Worm (Caenorhabditis elegans) whole organism, L2 larva: ENCODE data around the gene tyr-1.

Source experiments
- F13H6.1 ChIP-seq: sonication (generic microtip); optimal IDR thresholded peaks from 2 replicates; lab custom pipeline; 2016; ENCODE audit warnings: missing genetic modification characterization, missing compliant biosample characterization
- ZK546.5 ChIP-seq: sonication (generic microtip); optimal IDR thresholded peaks from 2 replicates; lab custom pipeline; 2017; ENCODE audit warnings: missing biosample characterization, missing genetic modification characterization
- alr-1 ChIP-seq: fragments of 150-350 bp; optimal IDR thresholded peaks from 2 replicates; lab custom pipeline; 2014; ENCODE audit warnings: missing biosample characterization, missing genetic modification characterization
- aly-2 ChIP-seq: fragments of 150-350 bp; optimal IDR thresholded peaks from 2 replicates; lab custom pipeline; 2014; ENCODE audit warnings: missing biosample characterization, missing genetic modification characterization
- ama-1 ChIP-seq: fragments of 150-350 bp; optimal IDR thresholded peaks from 2 replicates; lab custom pipeline; 2018; ENCODE audit warnings: inconsistent platforms
- blmp-1 ChIP-seq: sonication (generic microtip); optimal IDR thresholded peaks from 2 replicates; lab custom pipeline; 2017; ENCODE audit warnings: missing genetic modification characterization, mild to moderate bottlenecking, missing compliant biosample characterization, antibody characterized with exemption, moderate library complexity; ENCODE audit not compliant: insufficient read depth
- ceh-16 ChIP-seq: fragments of 150-350 bp; optimal IDR thresholded peaks from 2 replicates; lab custom pipeline; 2014; ENCODE audit warnings: missing biosample characterization, missing genetic modification characterization
- crh-2 ChIP-seq: sonication (generic microtip); optimal IDR thresholded peaks from 2 replicates; lab custom pipeline; 2017; ENCODE audit warnings: missing biosample characterization, missing genetic modification characterization
- egl-27 ChIP-seq: sonication (generic microtip); optimal IDR thresholded peaks from 3 replicates; lab custom pipeline; 2017; ENCODE audit warnings: missing biosample characterization, missing genetic modification reagents, missing genetic modification characterization
- elt-1 ChIP-seq: fragments of 150-350 bp; optimal IDR thresholded peaks from 2 replicates; lab custom pipeline; 2014; ENCODE audit warnings: missing biosample characterization, missing genetic modification characterization
- elt-3 ChIP-seq: sonication (generic microtip); optimal IDR thresholded peaks from 2 replicates; lab custom pipeline; 2017; ENCODE audit warnings: missing biosample characterization, missing genetic modification characterization
- fos-1 ChIP-seq: fragments of 150-350 bp; optimal IDR thresholded peaks from 2 replicates; lab custom pipeline; 2014; ENCODE audit warnings: missing biosample characterization, missing genetic modification characterization
- gmeb-1 ChIP-seq: fragments of 150-350 bp; optimal IDR thresholded peaks from 2 replicates; lab custom pipeline; 2014; ENCODE audit warnings: missing biosample characterization, missing genetic modification characterization
- lin-13 ChIP-seq: fragments of 150-350 bp; optimal IDR thresholded peaks from 2 replicates; lab custom pipeline; 2014; ENCODE audit warnings: missing biosample characterization, missing genetic modification reagents, missing genetic modification characterization
- lin-39 ChIP-seq: fragments of 150-350 bp; optimal IDR thresholded peaks from 2 replicates; lab custom pipeline; 2014; ENCODE audit warnings: missing biosample characterization, missing genetic modification reagents, missing genetic modification characterization
- lsy-2 ChIP-seq, 2 experiments: fragments of 150-350 bp in 1 of 2; sonication (generic microtip) in 1 of 2; optimal IDR thresholded peaks; 2 replicates each; lab custom pipeline; 2014 to 2017; ENCODE audit warnings: missing biosample characterization in 2 of 2, missing genetic modification characterization in 2 of 2
- nhr-10 ChIP-seq: sonication (generic microtip); optimal IDR thresholded peaks from 2 replicates; lab custom pipeline; 2017; ENCODE audit warnings: missing biosample characterization, missing genetic modification characterization
- nhr-11 ChIP-seq: fragments of 150-350 bp; optimal IDR thresholded peaks from 2 replicates; lab custom pipeline; 2014; ENCODE audit warnings: missing biosample characterization, missing genetic modification characterization
- nhr-12 ChIP-seq: fragments of 150-350 bp; optimal IDR thresholded peaks from 2 replicates; lab custom pipeline; 2014; ENCODE audit warnings: missing biosample characterization, missing genetic modification characterization
- nhr-21 ChIP-seq: fragments of 150-350 bp; optimal IDR thresholded peaks from 2 replicates; lab custom pipeline; 2014; ENCODE audit warnings: missing biosample characterization, missing genetic modification characterization
- nhr-237 ChIP-seq: fragments of 150-350 bp; optimal IDR thresholded peaks from 2 replicates; lab custom pipeline; 2014; ENCODE audit warnings: missing biosample characterization, missing genetic modification characterization
- nhr-25 ChIP-seq: fragments of 150-350 bp; sonication (generic microtip); optimal IDR thresholded peaks from 3 replicates; lab custom pipeline; 2014; ENCODE audit warnings: missing biosample characterization, missing genetic modification characterization
- nhr-77 ChIP-seq: fragments of 150-350 bp; optimal IDR thresholded peaks from 2 replicates; lab custom pipeline; 2014; ENCODE audit warnings: missing biosample characterization, missing genetic modification characterization
- sma-3 ChIP-seq: sonication (generic microtip); optimal IDR thresholded peaks from 2 replicates; lab custom pipeline; 2016; ENCODE audit warnings: missing genetic modification reagents, missing genetic modification characterization, missing compliant biosample characterization
- sma-9 ChIP-seq, 2 experiments: fragments of 150-350 bp in 1 of 2; sonication (generic microtip) in 1 of 2; optimal IDR thresholded peaks; 2 replicates each; lab custom pipeline; 2014 to 2016; ENCODE audit warnings: missing genetic modification characterization in 2 of 2, mild to moderate bottlenecking in 1 of 2, missing biosample characterization in 1 of 2, missing compliant biosample characterization in 1 of 2, missing genetic modification reagents in 1 of 2, moderate library complexity in 1 of 2
- unc-39 ChIP-seq: fragments of 150-350 bp; optimal IDR thresholded peaks from 2 replicates; lab custom pipeline; 2014; ENCODE audit warnings: missing biosample characterization, missing genetic modification characterization
- unc-55 ChIP-seq: fragments of 150-350 bp; sonication (generic microtip); optimal IDR thresholded peaks from 3 replicates; lab custom pipeline; 2014; ENCODE audit warnings: missing biosample characterization, missing genetic modification reagents, missing genetic modification characterization
- unc-62 ChIP-seq: fragments of 150-350 bp; optimal IDR thresholded peaks from 2 replicates; lab custom pipeline; 2014; ENCODE audit warnings: missing biosample characterization, missing genetic modification reagents, missing genetic modification characterization
- ztf-11 ChIP-seq: sonication (generic microtip); optimal IDR thresholded peaks from 2 replicates; lab custom pipeline; 2017; ENCODE audit warnings: missing biosample characterization, missing genetic modification characterization
- ztf-4 ChIP-seq: fragments of 150-350 bp; optimal IDR thresholded peaks from 2 replicates; lab custom pipeline; 2014; ENCODE audit warnings: missing biosample characterization, missing genetic modification characterization

tyr-1 gene

ce11 chrIII:7896925-7897324 lies 23.3 kb downstream of the tyr-1 start, which contains the start of gene ZK688.10:
ZK688.10 (minus strand) TSS chrIII:7897025.
- TF ChIP-seq alr-1 (tag; lab: Kevin White, UChicago) = no peak
- TF ChIP-seq nhr-77 = no peak
- no peak for TF ChIP-seq elt-3
- TF ChIP-seq egl-27 (tag; lab: Kevin White, UChicago) = no peak
- no peak for TF ChIP-seq nhr-12 (tag; lab: Kevin White, UChicago)
- TF ChIP-seq sma-9 (GFP tag; optimal IDR thresholded peaks at IDR 0.05; lab: Kevin White, UChicago) = no peak
- no peak for TF ChIP-seq sma-9 (tag; optimal IDR thresholded peaks at IDR 0.05; lab: Kevin White, UChicago)
- no peak for TF ChIP-seq crh-2 (tag; lab: Kevin White, UChicago)
- TF ChIP-seq ztf-11 = no peak
- TF ChIP-seq aly-2 = no peak
- no peak for TF ChIP-seq unc-55
- TF ChIP-seq, all 48 proteins: peak for 0

DNA sequence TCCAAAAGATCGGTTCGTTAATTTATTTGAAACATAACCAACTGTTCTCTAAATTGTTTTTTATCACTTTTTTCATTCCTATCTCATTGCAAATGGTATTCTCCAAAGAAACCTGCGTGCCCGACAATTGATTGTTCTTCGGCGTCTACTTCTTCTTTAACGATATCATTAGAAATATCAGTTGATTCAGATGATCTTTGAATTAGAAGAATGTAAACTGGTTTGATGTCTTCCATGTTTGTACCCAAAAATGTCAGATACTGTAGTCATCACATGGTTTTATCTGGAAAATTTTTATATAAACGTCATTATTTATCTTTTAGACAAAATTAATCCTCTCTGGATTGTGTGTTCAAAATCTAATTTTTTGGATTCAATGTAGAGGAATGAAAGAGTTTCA lies 24.2 kb downstream of the tyr-1 start:
- TF ChIP-seq elt-1 (tag; lab: Kevin White, UChicago) = no peak
- TF ChIP-seq nhr-25 (tag; lab: Kevin White, UChicago) = peak; percentile 76
- TF ChIP-seq nhr-21 (tag; lab: Kevin White, UChicago) = peak; percentile 81
- peak; percentile 55 for TF ChIP-seq sma-3
- no peak for TF ChIP-seq unc-62 (GFP tag; lab: Kevin White, UChicago)
- peak; percentile 1 for TF ChIP-seq blmp-1 (tag; lab: Kevin White, UChicago)
- TF ChIP-seq gmeb-1 (tag; lab: Kevin White, UChicago) = peak; percentile 45
- peak in 1 of 2 experiments; percentile 48 for TF ChIP-seq lsy-2 (tag; optimal IDR thresholded peaks at IDR 0.05; lab: Kevin White, UChicago)
- peak; percentile 73 for TF ChIP-seq sma-9 (GFP tag; optimal IDR thresholded peaks at IDR 0.05; lab: Kevin White, UChicago)
- TF ChIP-seq sma-9 (tag; optimal IDR thresholded peaks at IDR 0.05; lab: Kevin White, UChicago) = no peak

DNA sequence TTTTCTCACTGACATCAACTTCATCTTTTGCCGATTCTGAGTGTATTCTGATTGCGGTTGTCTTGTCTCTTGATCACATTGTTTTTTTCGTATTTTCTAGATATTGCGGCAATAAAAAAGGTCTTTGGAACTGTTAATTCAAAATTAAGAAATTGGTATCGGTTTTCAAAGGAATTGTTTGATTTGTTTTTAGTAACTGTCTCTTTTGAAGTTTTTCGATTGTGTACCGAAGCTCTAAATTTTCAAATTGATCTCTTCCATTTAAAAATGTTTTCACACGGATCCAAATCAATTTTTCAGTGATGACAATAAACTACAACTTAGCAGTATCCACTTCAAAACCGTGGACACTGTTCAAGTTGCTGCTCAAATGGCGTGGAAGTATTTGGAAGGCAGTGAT lies 27.2 kb downstream of the tyr-1 start, which contains the start of gene best-24:
Gene best-24 (plus strand): TSS at position 301 of the 400 bp plus-strand sequence.
- TF ChIP-seq F13H6.1 (tag; lab: Kevin White, UChicago) (no peak), fos-1 (tag; lab: Kevin White, UChicago) (no peak), nhr-10 (no peak), crh-2 (tag; lab: Kevin White, UChicago) (no peak), ztf-11 (no peak), ZK546.5 (no peak), elt-1 (tag; lab: Kevin White, UChicago) (no peak), ztf-4 (tag; lab: Kevin White, UChicago) (no peak)

ce11 chrIII:7903427-7903826 lies 29.8 kb downstream of the tyr-1 start:
- no peak for TF ChIP-seq lsy-2 (tag; optimal IDR thresholded peaks at IDR 0.05; lab: Kevin White, UChicago)
- TF ChIP-seq ztf-4 (tag; lab: Kevin White, UChicago) = no peak
- TF ChIP-seq, all 48 proteins: peak for 0

DNA sequence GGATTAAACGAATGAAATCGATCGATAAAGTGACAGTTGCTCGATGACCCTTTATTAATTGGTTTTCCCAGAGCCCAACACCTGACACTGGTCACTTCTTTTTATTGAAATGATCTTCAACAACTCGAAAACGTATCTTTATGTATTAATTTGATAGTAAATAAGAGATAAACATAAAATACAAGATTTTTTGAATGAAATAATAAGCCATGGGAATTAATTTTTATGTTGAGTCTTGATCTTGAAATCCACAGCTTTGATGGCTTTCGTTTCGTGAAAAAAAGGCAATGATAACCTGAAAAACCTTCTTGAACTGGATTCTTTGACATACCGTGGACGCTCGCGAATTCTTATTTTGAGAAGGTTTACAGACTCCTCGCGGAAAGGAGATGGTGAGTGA lies 33.9 kb downstream of the tyr-1 start, which contains the start of gene pcp-5:
Gene pcp-5 (minus strand): TSS at position 101 of the 400 bp plus-strand sequence.
- TF ChIP-seq nhr-237 (tag; lab: Kevin White, UChicago) (no peak), lsy-2 (tag; optimal IDR thresholded peaks at IDR 0.05; lab: Kevin White, UChicago) (peak in 1 of 2 experiments; percentile 6)

- TF ChIP-seq unc-55 = no peak
- no peak for TF ChIP-seq nhr-11 (tag; lab: Kevin White, UChicago)
- TF ChIP-seq sma-3 = no peak
- TF ChIP-seq ceh-16 (tag; lab: Kevin White, UChicago) = no peak
- TF ChIP-seq nhr-25 (tag; lab: Kevin White, UChicago) = no peak
- TF ChIP-seq ama-1 (lab: Kevin White, UChicago) = no peak
- TF ChIP-seq fos-1 (tag; lab: Kevin White, UChicago) = no peak
- TF ChIP-seq lin-39 (tag; lab: Kevin White, UChicago) = no peak
- no peak for TF ChIP-seq sma-9 (GFP tag; optimal IDR thresholded peaks at IDR 0.05; lab: Kevin White, UChicago)
- TF ChIP-seq sma-9 (tag; optimal IDR thresholded peaks at IDR 0.05; lab: Kevin White, UChicago) = no peak
- TF ChIP-seq elt-1 (tag; lab: Kevin White, UChicago) = no peak
- TF ChIP-seq aly-2 = no peak
- no peak for TF ChIP-seq unc-39
- TF ChIP-seq lin-13 (GFP tag; lab: Kevin White, UChicago) = no peak
- TF ChIP-seq blmp-1 (tag; lab: Kevin White, UChicago) = no peak
Measured at ce11 chrIII:7909263-7909662, 35.7 kb downstream of the tyr-1 start, which contains the start of gene ZK688.1. ZK688.1 (plus strand) TSS chrIII:7909563.
